Fruit fly (Drosophila melanogaster) whole organism, prepupa: ENCODE measurements around the gene yip7.
A peak's percentile ranks its signal among the peaks of the same experiment; 100 is the strongest.

Experiments used
- CG10631 ChIP-seq: fragments of 200-800 bp; sonication (Bioruptor generic); optimal IDR thresholded peaks from 2 replicates; lab custom pipeline; 2016; ENCODE audit warnings: missing biosample characterization, missing genetic modification characterization
- CG10669 ChIP-seq: fragments of 200-800 bp; sonication (Bioruptor generic); optimal IDR thresholded peaks from 3 replicates; lab custom pipeline; 2018; ENCODE audit warnings: missing biosample characterization, mild to moderate bottlenecking, missing genetic modification characterization, moderate library complexity
- CG11762 ChIP-seq: fragments of 200-800 bp; sonication (Bioruptor generic); optimal IDR thresholded peaks from 3 replicates; lab custom pipeline; 2016; ENCODE audit warnings: missing biosample characterization, missing genetic modification characterization; ENCODE audit not compliant: insufficient read depth
- CG3032 ChIP-seq: fragments of 200-800 bp; optimal IDR thresholded peaks from 2 replicates; lab custom pipeline; 2019; ENCODE audit warnings: missing biosample characterization, mild to moderate bottlenecking, missing genetic modification characterization, moderate library complexity
- CG34406 ChIP-seq: fragments of 200-800 bp; sonication (Bioruptor generic); optimal IDR thresholded peaks from 3 replicates; lab custom pipeline; 2016; ENCODE audit warnings: missing biosample characterization, missing genetic modification characterization
- CG3919 ChIP-seq: fragments of 200-800 bp; sonication (Bioruptor generic); optimal IDR thresholded peaks from 3 replicates; lab custom pipeline; 2016; ENCODE audit warnings: missing biosample characterization, missing genetic modification characterization
- CG6163 ChIP-seq: fragments of 200-800 bp; sonication (Bioruptor generic); IDR thresholded peaks from 3 replicates; pipeline ENCODE4 v1.3.6; 2022; ENCODE audit warnings: missing biosample characterization, missing genetic modification characterization
- CG6276 ChIP-seq: fragments of 200-800 bp; sonication (Bioruptor generic); optimal IDR thresholded peaks from 2 replicates; lab custom pipeline; 2017; ENCODE audit warnings: missing biosample characterization, mild to moderate bottlenecking, missing genetic modification characterization
- CG6792 ChIP-seq: fragments of 200-800 bp; sonication (Bioruptor generic); optimal IDR thresholded peaks from 3 replicates; lab custom pipeline; 2016; ENCODE audit warnings: missing biosample characterization, missing genetic modification characterization
- CG6808 ChIP-seq: fragments of 200-800 bp; sonication (Bioruptor generic); optimal IDR thresholded peaks from 3 replicates; lab custom pipeline; 2017; ENCODE audit warnings: missing biosample characterization, missing genetic modification characterization, mild to moderate bottlenecking, moderate library complexity, missing genetic modification reagents
- CG6854 ChIP-seq: fragments of 200-800 bp; sonication (Bioruptor generic); optimal IDR thresholded peaks from 2 replicates; lab custom pipeline; 2017; ENCODE audit warnings: missing biosample characterization, mild to moderate bottlenecking, missing genetic modification characterization
- CG8119 ChIP-seq: fragments of 200-800 bp; sonication (Bioruptor generic); IDR thresholded peaks from 3 replicates; pipeline ENCODE4 v1.3.6; 2022; ENCODE audit warnings: missing biosample characterization, missing genetic modification characterization
- CG8632 ChIP-seq: fragments of 200-800 bp; sonication (Bioruptor generic); optimal IDR thresholded peaks from 3 replicates; lab custom pipeline; 2016; ENCODE audit warnings: missing biosample characterization, missing genetic modification characterization
- Eip75B ChIP-seq: fragments of 200-800 bp; sonication (Bioruptor generic); optimal IDR thresholded peaks from 3 replicates; lab custom pipeline; 2016; ENCODE audit warnings: missing biosample characterization, missing genetic modification characterization
- Eip78C ChIP-seq: fragments of 200-800 bp; sonication (Bioruptor generic); peaks from one replicate; lab custom pipeline; 2016; ENCODE audit warnings: missing biosample characterization, missing genetic modification characterization
- Eip93F ChIP-seq: fragments of 200-800 bp; sonication (Bioruptor generic); optimal IDR thresholded peaks from 2 replicates; lab custom pipeline; 2016; ENCODE audit warnings: missing biosample characterization, mild to moderate bottlenecking, missing genetic modification characterization
- Ets96B ChIP-seq: fragments of 200-800 bp; optimal IDR thresholded peaks from 2 replicates; lab custom pipeline; 2019; ENCODE audit warnings: missing biosample characterization, mild to moderate bottlenecking, missing genetic modification characterization, moderate library complexity
- Gug ChIP-seq: fragments of 200-800 bp; sonication (Bioruptor generic); IDR thresholded peaks from 2 replicates; pipeline ENCODE4 v1.3.6; 2022; ENCODE audit warnings: missing biosample characterization, missing genetic modification characterization
- Hr4 ChIP-seq: fragments of 200-800 bp; sonication (Bioruptor generic); optimal IDR thresholded peaks from 3 replicates; lab custom pipeline; 2016; ENCODE audit warnings: missing biosample characterization, missing genetic modification characterization
- Lpt ChIP-seq: fragments of 200-800 bp; sonication (Bioruptor generic); optimal IDR thresholded peaks from 3 replicates; lab custom pipeline; 2016; ENCODE audit warnings: missing biosample characterization, missing genetic modification characterization
- Met ChIP-seq: fragments of 200-800 bp; sonication (Bioruptor generic); optimal IDR thresholded peaks from 3 replicates; lab custom pipeline; 2016; ENCODE audit warnings: missing biosample characterization, missing genetic modification characterization
- OdsH ChIP-seq: fragments of 200-800 bp; sonication (Bioruptor generic); optimal IDR thresholded peaks from 3 replicates; lab custom pipeline; 2016; ENCODE audit warnings: missing biosample characterization, missing genetic modification characterization
- Sox14 ChIP-seq: fragments of 200-800 bp; sonication (Bioruptor generic); optimal IDR thresholded peaks from 3 replicates; lab custom pipeline; 2016; ENCODE audit warnings: missing biosample characterization, missing genetic modification characterization
- Sox15 ChIP-seq: fragments of 200-800 bp; sonication (Bioruptor generic); optimal IDR thresholded peaks from 3 replicates; lab custom pipeline; 2016; ENCODE audit warnings: missing biosample characterization, missing genetic modification characterization
- cyc ChIP-seq: fragments of 200-800 bp; sonication (Bioruptor generic); optimal IDR thresholded peaks from 3 replicates; lab custom pipeline; 2016; ENCODE audit warnings: missing biosample characterization, missing genetic modification characterization
- dsx ChIP-seq: fragments of 200-800 bp; optimal IDR thresholded peaks from 3 replicates; lab custom pipeline; 2019; ENCODE audit warnings: missing biosample characterization, mild to moderate bottlenecking, missing genetic modification characterization, moderate library complexity; ENCODE audit not compliant: poor library complexity, severe bottlenecking
- eg ChIP-seq: fragments of 200-800 bp; sonication (Bioruptor generic); IDR thresholded peaks from 3 replicates; pipeline ENCODE4 v1.3.6; 2022; ENCODE audit warnings: missing biosample characterization, missing genetic modification characterization
- esn ChIP-seq: fragments of 200-800 bp; sonication (Bioruptor generic); optimal IDR thresholded peaks from 2 replicates; lab custom pipeline; 2016; ENCODE audit warnings: missing biosample characterization, mild to moderate bottlenecking, missing genetic modification characterization, moderate library complexity
- fd59A ChIP-seq: fragments of 200-800 bp; sonication (Bioruptor generic); optimal IDR thresholded peaks from 2 replicates; lab custom pipeline; 2017; ENCODE audit warnings: missing biosample characterization, mild to moderate bottlenecking, missing genetic modification characterization, missing genetic modification reagents
- fd85E ChIP-seq: fragments of 200-800 bp; sonication (Bioruptor generic); optimal IDR thresholded peaks from 3 replicates; lab custom pipeline; 2016; ENCODE audit warnings: missing biosample characterization, missing genetic modification characterization
- fkh ChIP-seq: fragments of 200-800 bp; sonication (Bioruptor generic); optimal IDR thresholded peaks from 3 replicates; lab custom pipeline; 2017; ENCODE audit warnings: missing biosample characterization, mild to moderate bottlenecking, missing genetic modification characterization, moderate library complexity
- lz ChIP-seq: fragments of 200-800 bp; sonication (Bioruptor generic); optimal IDR thresholded peaks from 3 replicates; lab custom pipeline; 2016; ENCODE audit warnings: missing biosample characterization, missing genetic modification characterization
- net ChIP-seq: fragments of 200-800 bp; sonication (Bioruptor generic); optimal IDR thresholded peaks from 3 replicates; lab custom pipeline; 2016; ENCODE audit warnings: missing biosample characterization, missing genetic modification characterization
- spab ChIP-seq: fragments of 200-800 bp; sonication (Bioruptor generic); optimal IDR thresholded peaks from 2 replicates; lab custom pipeline; 2017; ENCODE audit warnings: missing biosample characterization, mild to moderate bottlenecking, missing genetic modification characterization, missing genetic modification reagents
- ss ChIP-seq, 2 experiments: fragments of 200-800 bp; sonication (Bioruptor generic); optimal IDR thresholded peaks; 2 replicates in 1 of 2; 3 replicates in 1 of 2; lab custom pipeline; 2017 to 2018; ENCODE audit warnings: mild to moderate bottlenecking in 2 of 2, missing biosample characterization in 2 of 2, missing genetic modification characterization in 2 of 2, moderate library complexity in 1 of 2
- svp ChIP-seq: fragments of 200-800 bp; sonication (Bioruptor generic); peaks from one replicate; lab custom pipeline; 2016; ENCODE audit warnings: missing biosample characterization, missing genetic modification characterization
- topi ChIP-seq: fragments of 200-800 bp; sonication (Bioruptor generic); optimal IDR thresholded peaks from 3 replicates; lab custom pipeline; 2016; ENCODE audit warnings: missing biosample characterization, missing genetic modification characterization
- vri ChIP-seq: fragments of 200-800 bp; sonication (Bioruptor generic); optimal IDR thresholded peaks from 3 replicates; lab custom pipeline; 2016; ENCODE audit warnings: missing biosample characterization, mild to moderate bottlenecking, missing genetic modification characterization

Gene yip7

DNA sequence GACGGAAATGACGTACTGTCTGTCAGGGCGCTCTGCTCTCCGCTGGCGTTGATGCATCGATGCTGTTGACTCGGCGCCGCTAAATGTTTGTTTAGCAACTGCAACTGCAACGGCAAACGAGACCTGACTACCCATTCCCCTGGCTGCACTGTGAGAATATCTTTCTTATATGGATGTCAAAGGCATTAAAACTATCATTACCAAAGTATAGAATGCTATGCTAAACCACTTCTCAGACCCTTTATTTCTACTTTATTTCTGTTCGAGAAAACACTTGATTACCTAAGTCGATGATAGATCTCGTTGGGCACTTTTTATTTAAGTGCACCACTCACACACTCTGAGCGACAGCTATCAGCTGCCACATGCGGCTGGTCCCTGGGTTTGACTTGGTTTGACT is 12.9 kb upstream of the yip7 start:
- TF ChIP-seq Eip75B (GFP tag; lab: Kevin White, UChicago) (peak; percentile 18), Lpt (GFP tag; lab: Kevin White, UChicago) (no peak), svp (peak; percentile 42), spab (peak; percentile 20), OdsH (GFP tag; lab: Kevin White, UChicago) (no peak), lz (GFP tag; lab: Kevin White, UChicago) (peak; percentile 25), Ets96B (tag; lab: Kevin White, UChicago) (peak; percentile 36), CG34406 (GFP tag; lab: Kevin White, UChicago) (no peak), CG3919 (GFP tag; lab: Kevin White, UChicago) (peak; percentile 21), CG10631 (GFP tag; lab: Kevin White, UChicago) (peak; percentile 37), Eip78C (peak; percentile 55), CG6808 (GFP tag; lab: Kevin White, UChicago) (peak; percentile 1), Eip93F (no peak), CG10669 (GFP tag; lab: Kevin White, UChicago) (peak; percentile 18), topi (GFP tag; lab: Kevin White, UChicago) (peak; percentile 7)

DNA sequence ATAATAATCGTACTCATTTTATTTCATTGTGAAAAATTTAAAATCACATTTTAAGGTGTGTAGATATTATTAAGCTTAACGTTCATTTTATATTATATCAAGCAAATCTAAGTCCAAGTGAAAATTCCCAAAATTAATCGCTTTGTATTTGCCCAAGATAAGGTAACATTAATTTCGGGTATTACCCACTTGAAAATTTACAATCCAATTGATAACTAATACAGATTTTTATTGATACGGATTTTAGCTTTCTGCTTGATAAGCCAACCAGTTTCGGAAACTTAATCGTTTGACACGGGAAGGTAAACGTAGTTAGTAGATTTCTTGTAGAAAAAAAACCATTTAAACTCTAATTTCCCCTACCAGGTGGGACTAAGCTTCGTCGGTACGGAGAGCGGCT is 2.0 kb upstream of the yip7 start:
- no peak for TF ChIP-seq CG3032
- TF ChIP-seq Met (GFP tag; lab: Kevin White, UChicago): no peak
- no peak for TF ChIP-seq esn (GFP tag; lab: Kevin White, UChicago)
- TF ChIP-seq fd85E: no peak
- TF ChIP-seq CG6163 (GFP tag; lab: Robert Waterston, UW): no peak
- no peak for TF ChIP-seq Eip75B (GFP tag; lab: Kevin White, UChicago)
- TF ChIP-seq CG6808 (GFP tag; lab: Kevin White, UChicago): no peak
- no peak for TF ChIP-seq Hr4 (GFP tag; lab: Kevin White, UChicago)
- no peak for TF ChIP-seq lz (GFP tag; lab: Kevin White, UChicago)
- TF ChIP-seq cyc (GFP tag; lab: Kevin White, UChicago): no peak
- TF ChIP-seq vri (GFP tag; lab: Kevin White, UChicago): no peak

DNA sequence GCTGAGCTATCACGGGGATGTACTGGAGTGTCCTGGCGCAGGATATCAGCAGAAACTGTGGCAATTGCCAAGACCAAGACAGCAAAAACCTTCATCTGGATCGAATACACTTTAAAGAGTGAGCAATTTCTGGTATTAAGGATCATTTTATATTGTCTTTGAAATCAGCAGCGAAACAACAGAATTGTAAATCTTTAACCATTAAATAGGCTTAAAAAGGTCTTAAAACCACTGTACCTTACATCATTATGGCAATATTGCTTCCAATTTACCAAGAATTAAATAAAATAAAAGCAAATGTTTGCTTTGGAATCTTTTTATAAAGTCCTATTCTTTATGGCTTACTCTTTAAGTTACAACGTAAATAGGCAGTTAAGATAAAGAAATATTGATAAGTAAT is 505 bp upstream of the yip7 start, which contains the start of gene CG10477:
Gene CG10477, minus strand, starts transcription at position 101 of the 400 bp plus-strand sequence.
- TF ChIP-seq Sox15 (GFP tag; lab: Kevin White, UChicago) (no peak), fkh (GFP tag; lab: Kevin White, UChicago) (no peak), Gug (no peak), dsx (no peak), spab (no peak), CG11762 (GFP tag; lab: Kevin White, UChicago) (no peak), CG6276 (GFP tag; lab: Kevin White, UChicago) (no peak), Eip93F (no peak), net (GFP tag; lab: Kevin White, UChicago) (no peak), ss (GFP tag; optimal IDR thresholded peaks at IDR 0.05; lab: Kevin White, UChicago) (no peak), eg (no peak), fd59A (no peak), CG6792 (GFP tag; lab: Kevin White, UChicago) (no peak), CG8119 (no peak), CG8632 (no peak), lz (GFP tag; lab: Kevin White, UChicago) (no peak), Sox14 (no peak)
- TF ChIP-seq, all 60 proteins: peak for 0

DNA sequence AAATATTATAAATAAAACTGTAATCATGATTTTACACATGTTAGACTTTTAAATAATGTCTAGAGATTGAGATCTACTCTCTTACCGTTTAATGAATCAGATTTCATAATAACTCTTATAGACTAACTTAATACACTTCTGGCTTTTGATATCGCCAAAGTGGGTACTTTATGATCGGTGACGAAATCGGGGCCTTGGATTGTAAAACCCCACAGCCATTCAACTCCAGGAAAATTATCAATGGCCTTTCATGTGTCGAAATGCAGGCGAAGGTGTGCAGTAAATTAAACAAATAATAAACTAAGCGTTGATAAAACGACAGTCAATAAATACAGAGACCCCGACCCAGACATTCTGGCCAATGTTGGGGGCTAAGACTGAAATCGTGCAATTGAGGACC is 1.1 kb downstream of the yip7 start:
- no peak for TF ChIP-seq CG6854 (GFP tag; lab: Kevin White, UChicago)
- TF ChIP-seq vri (GFP tag; lab: Kevin White, UChicago): peak; percentile 78
